Worm (Caenorhabditis elegans): ENCODE measurements around the gene nhr-132.

Gene nhr-132

DNA sequence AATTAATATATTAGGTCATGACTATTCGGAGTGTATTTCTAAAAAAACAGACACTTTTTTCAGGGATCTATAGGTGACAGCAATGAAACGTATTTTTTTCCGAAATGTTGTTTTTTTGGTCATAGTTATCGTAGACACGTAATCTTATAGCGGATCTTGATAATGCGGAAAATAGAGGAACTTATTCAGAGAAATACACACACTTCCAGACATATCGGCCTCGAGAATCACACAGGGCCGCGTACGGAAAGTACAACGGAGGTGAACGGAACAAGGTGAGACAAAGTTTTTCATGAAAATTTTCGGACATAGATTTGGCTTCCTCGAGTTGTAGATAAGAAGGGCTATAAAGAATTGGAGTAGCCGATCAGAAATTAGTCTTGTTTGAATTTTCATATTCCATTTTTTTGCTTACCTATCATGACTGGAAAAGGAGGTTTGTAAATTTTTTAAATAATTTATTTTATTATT lies 4.8 kb downstream of the nhr-132 start, which contains the start of gene nhr-155:
Gene nhr-155, plus strand, starts transcription at position 421 of the 471 bp plus-strand sequence.
- TF ChIP-seq nhr-43 (tag; optimal IDR thresholded peaks at IDR 0.05; ENCODE audit: poor library complexity, severe bottlenecking) (peak; percentile 67), nhr-25 (tag; optimal IDR thresholded peaks at IDR 0.05) (peak; percentile 32), skn-1 (tag; optimal IDR thresholded peaks at IDR 0.05) (no peak), elt-1 (tag; optimal IDR thresholded peaks at IDR 0.05) (peak; percentile 95), pha-4 (tag; optimal IDR thresholded peaks at IDR 0.05) (no peak), nhr-23 (tag; optimal IDR thresholded peaks at IDR 0.05) (peak; percentile 87), daf-12 (tag; optimal IDR thresholded peaks at IDR 0.05) (no peak), aly-2 (tag; optimal IDR thresholded peaks at IDR 0.05) (no peak), nhr-76 (tag; optimal IDR thresholded peaks at IDR 0.05) (no peak), lsy-12 (tag; optimal IDR thresholded peaks at IDR 0.05) (no peak), nhr-77 (tag; optimal IDR thresholded peaks at IDR 0.05) (no peak)

DNA sequence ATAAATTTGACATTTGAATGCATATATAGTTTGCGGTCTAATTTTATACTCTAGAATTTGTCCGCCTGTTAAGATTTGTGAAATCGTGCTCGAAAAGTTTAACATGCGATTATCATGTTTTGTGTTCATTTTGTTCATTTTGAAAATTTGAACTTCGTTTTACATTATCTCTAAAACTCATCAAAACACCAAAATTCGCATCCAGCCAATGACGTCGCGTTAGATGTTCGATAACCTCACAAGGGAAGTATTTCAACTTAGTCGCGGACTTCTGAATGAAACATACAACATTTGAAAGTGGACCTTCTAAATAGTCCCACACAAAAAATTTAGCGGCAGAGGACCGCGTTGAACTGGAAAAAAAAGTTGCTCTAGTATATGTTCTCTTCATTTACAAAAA lies 7.2 kb downstream of the nhr-132 start:
- TF ChIP-seq skn-1 (tag; optimal IDR thresholded peaks at IDR 0.05), result no peak
- TF ChIP-seq ztf-11 (tag; optimal IDR thresholded peaks at IDR 0.05), result no peak
- TF ChIP-seq elt-1 (tag; optimal IDR thresholded peaks at IDR 0.05), result peak; percentile 68

DNA sequence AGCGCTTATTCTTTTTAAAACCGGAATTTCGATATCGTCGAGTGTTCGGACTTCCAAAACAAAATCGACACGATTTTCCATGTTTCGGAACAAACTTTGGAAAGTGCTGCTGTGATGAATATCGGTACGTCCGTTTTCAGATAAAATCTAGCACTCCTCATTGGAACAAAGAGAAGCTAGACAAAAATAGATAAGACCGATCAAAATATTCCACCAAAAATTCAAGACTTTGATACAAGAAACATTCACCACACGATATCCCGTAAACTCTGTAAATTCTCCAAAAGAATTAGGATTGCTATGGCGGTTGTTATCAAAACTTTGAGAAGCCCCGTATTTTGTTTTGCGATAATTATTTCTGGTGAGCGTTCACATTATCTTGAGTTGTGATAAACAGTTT lies 8.9 kb downstream of the nhr-132 start, which contains the start of gene C14C6.3:
Gene C14C6.3, plus strand, starts transcription at position 301 of the 400 bp plus-strand sequence.
- TF ChIP-seq ztf-4 (tag; optimal IDR thresholded peaks at IDR 0.05) (no peak), nhr-67 (tag; optimal IDR thresholded peaks at IDR 0.05) (no peak), elt-1 (tag; optimal IDR thresholded peaks at IDR 0.05) (peak; percentile 64), snpc-4 (tag; optimal IDR thresholded peaks at IDR 0.05) (no peak)

DNA sequence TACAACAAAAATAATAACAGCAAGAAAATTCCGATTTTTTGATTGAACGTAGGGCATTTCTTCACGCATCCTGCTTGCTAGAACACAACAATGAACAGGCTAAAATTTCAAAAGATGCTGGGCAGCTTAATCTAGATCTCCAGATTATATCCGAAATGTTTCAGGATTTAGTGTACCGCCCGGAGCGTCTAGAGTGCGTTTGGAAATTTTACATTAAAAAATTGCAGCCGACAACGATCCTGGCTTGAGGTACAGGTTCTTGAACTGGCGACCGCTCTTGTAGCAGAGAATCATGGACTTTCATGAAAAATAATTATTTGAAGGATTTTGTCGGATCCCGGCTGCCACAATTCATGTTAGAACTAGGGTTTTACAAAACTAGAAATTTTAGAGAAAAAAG lies 13.7 kb downstream of the nhr-132 start, which contains the start of gene C14C6.6:
Gene C14C6.6, minus strand, starts transcription at position 101 of the 400 bp plus-strand sequence.
- TF ChIP-seq ztf-4 (tag; optimal IDR thresholded peaks at IDR 0.05) (no peak), unc-62 (GFP tag; optimal IDR thresholded peaks at IDR 0.05) (no peak), pha-4 (tag; optimal IDR thresholded peaks at IDR 0.05) (no peak), ZK546.5 (tag; optimal IDR thresholded peaks at IDR 0.05) (no peak), nhr-28 (tag; optimal IDR thresholded peaks at IDR 0.05) (no peak), lin-15B (tag; optimal IDR thresholded peaks at IDR 0.05) (no peak), nhr-237 (tag; optimal IDR thresholded peaks at IDR 0.05) (no peak), nhr-67 (tag; optimal IDR thresholded peaks at IDR 0.05) (no peak), ceh-16 (tag; optimal IDR thresholded peaks at IDR 0.05) (no peak), fkh-10 (GFP tag; optimal IDR thresholded peaks at IDR 0.05) (no peak), ztf-11 (tag; optimal IDR thresholded peaks at IDR 0.05) (no peak), nhr-25 (tag; optimal IDR thresholded peaks at IDR 0.05) (no peak), elt-2 (tag; optimal IDR thresholded peaks at IDR 0.05) (no peak)

DNA sequence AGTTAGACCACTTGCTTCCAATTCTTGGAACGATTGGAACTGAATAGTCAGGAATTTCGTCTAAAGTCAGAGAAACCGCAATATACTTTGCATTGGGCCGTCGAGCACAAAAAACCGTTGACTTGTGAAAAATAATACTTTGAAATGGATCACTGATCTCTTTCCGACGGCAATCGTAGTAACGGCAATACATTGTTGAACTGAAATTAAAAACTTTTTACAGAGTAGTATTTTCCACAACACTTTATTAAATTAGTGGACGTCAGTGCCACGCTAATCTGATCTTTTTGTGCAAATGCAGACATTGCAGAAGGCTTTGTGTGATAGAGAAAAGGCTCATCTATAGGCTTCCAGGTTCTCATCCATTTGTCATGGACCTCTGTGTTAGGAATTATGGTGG lies 18.2 kb downstream of the nhr-132 start:
- TF ChIP-seq skn-1 (tag; optimal IDR thresholded peaks at IDR 0.05), result no peak
- TF ChIP-seq nhr-12 (tag; optimal IDR thresholded peaks at IDR 0.05), result no peak
- TF ChIP-seq mdl-1 (tag; optimal IDR thresholded peaks at IDR 0.05), result no peak
- no peak for TF ChIP-seq nfya-1 (tag; optimal IDR thresholded peaks at IDR 0.05; ENCODE audit: insufficient read depth)
- TF ChIP-seq unc-39 (tag; optimal IDR thresholded peaks at IDR 0.05), result no peak
- TF ChIP-seq nhr-67 (tag; optimal IDR thresholded peaks at IDR 0.05), result no peak
- no peak for TF ChIP-seq mml-1 (tag; optimal IDR thresholded peaks at IDR 0.05)
- TF ChIP-seq nhr-43 (tag; optimal IDR thresholded peaks at IDR 0.05; ENCODE audit: poor library complexity, severe bottlenecking), result no peak
- TF ChIP-seq ceh-16 (tag; optimal IDR thresholded peaks at IDR 0.05), result no peak
- TF ChIP-seq snpc-4 (tag; optimal IDR thresholded peaks at IDR 0.05), result no peak
- TF ChIP-seq zag-1 (tag; optimal IDR thresholded peaks at IDR 0.05), result no peak
- no peak for TF ChIP-seq ZK546.5 (tag; optimal IDR thresholded peaks at IDR 0.05)
- no peak for TF ChIP-seq lin-39 (tag; optimal IDR thresholded peaks at IDR 0.05)

DNA sequence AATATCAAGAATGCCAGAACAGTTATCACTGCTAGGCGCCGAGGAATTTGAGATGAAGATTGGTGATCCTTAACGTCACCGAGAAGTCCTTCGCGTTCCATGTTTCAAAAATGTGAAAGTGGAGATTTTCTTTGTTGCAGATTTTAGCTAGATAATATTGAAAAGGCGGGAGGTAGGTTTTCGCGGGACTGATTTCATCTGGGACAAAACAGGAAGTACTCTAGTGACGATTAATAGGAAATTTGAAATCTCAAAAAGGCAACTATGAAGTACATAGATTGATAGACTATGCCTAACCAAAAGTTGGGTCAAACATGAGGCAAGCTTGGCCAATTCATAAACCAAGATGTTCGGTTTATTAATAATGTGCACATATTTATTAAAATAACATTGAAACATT lies 18.8 kb downstream of the nhr-132 start, which contains the start of gene C14C6.8:
Gene C14C6.8, minus strand, starts transcription at position 101 of the 400 bp plus-strand sequence.
- no peak for TF ChIP-seq elt-1 (tag; optimal IDR thresholded peaks at IDR 0.05)
- no peak for TF ChIP-seq ceh-9 (tag; optimal IDR thresholded peaks at IDR 0.05)
- no peak for TF ChIP-seq ztf-11 (tag; optimal IDR thresholded peaks at IDR 0.05)
- no peak for TF ChIP-seq ceh-16 (tag; optimal IDR thresholded peaks at IDR 0.05)
- TF ChIP-seq sea-2 (GFP tag; optimal IDR thresholded peaks at IDR 0.05), result no peak
- no peak for TF ChIP-seq nhr-23 (tag; optimal IDR thresholded peaks at IDR 0.05)
- TF ChIP-seq nhr-25 (tag; optimal IDR thresholded peaks at IDR 0.05), result no peak
- TF ChIP-seq egl-27 (tag; optimal IDR thresholded peaks at IDR 0.05), result no peak
- no peak for TF ChIP-seq pqm-1 (tag; optimal IDR thresholded peaks at IDR 0.05)
- TF ChIP-seq nhr-67 (tag; optimal IDR thresholded peaks at IDR 0.05), result no peak
- TF ChIP-seq eor-1 (tag; optimal IDR thresholded peaks at IDR 0.05), result no peak
- no peak for TF ChIP-seq nhr-76 (tag; optimal IDR thresholded peaks at IDR 0.05)
- no peak for TF ChIP-seq nhr-237 (tag; optimal IDR thresholded peaks at IDR 0.05)
- TF ChIP-seq ceh-28 (tag; optimal IDR thresholded peaks at IDR 0.05), result no peak
- TF ChIP-seq R02D3.7 (tag; optimal IDR thresholded peaks at IDR 0.05), result no peak
- TF ChIP-seq elt-2 (tag; optimal IDR thresholded peaks at IDR 0.05), result no peak
- TF ChIP-seq mml-1 (tag; optimal IDR thresholded peaks at IDR 0.05), result no peak
- no peak for TF ChIP-seq daf-12 (tag; optimal IDR thresholded peaks at IDR 0.05)
- TF ChIP-seq hmg-11 (tag; optimal IDR thresholded peaks at IDR 0.05), result no peak
- no peak for TF ChIP-seq zag-1 (tag; optimal IDR thresholded peaks at IDR 0.05)

All from whole organism, L3 larva.